Fruit fly (Drosophila melanogaster) whole organism, embryonic: ENCODE results near the gene Eig71Ec.

Experiments
- Ada2b ChIP-seq: fragments of 200-800 bp; sonication (Bioruptor generic); IDR thresholded peaks from 2 replicates; pipeline ENCODE4 v1.3.6; 2022; ENCODE audit warnings: missing biosample characterization, missing genetic modification characterization
- B-H1 ChIP-seq: fragments of 200-800 bp; sonication (Bioruptor generic); IDR thresholded peaks from 3 replicates; pipeline ENCODE4 v1.3.6; 2022; ENCODE audit warnings: missing biosample characterization, missing genetic modification characterization
- CG10462 ChIP-seq: fragments of 200-800 bp; sonication (Bioruptor generic); optimal IDR thresholded peaks from 2 replicates; lab custom pipeline; 2016; ENCODE audit warnings: missing biosample characterization, missing genetic modification characterization
- CG12299 ChIP-seq: fragments of 200-800 bp; sonication (Bioruptor generic); optimal IDR thresholded peaks from 2 replicates; lab custom pipeline; 2018; ENCODE audit warnings: missing biosample characterization, mild to moderate bottlenecking, missing genetic modification characterization
- CG12391 ChIP-seq: fragments of 200-800 bp; sonication (Bioruptor generic); optimal IDR thresholded peaks from 3 replicates; lab custom pipeline; 2018; ENCODE audit warnings: missing biosample characterization, mild to moderate bottlenecking, missing genetic modification characterization, moderate library complexity
- CG14014 ChIP-seq: fragments of 200-800 bp; sonication (Bioruptor generic); IDR thresholded peaks from 2 replicates; pipeline ENCODE4 v1.3.6; 2022; ENCODE audit warnings: missing biosample characterization, missing genetic modification characterization
- CG14710 ChIP-seq: fragments of 200-800 bp; sonication (Bioruptor generic); optimal IDR thresholded peaks from 3 replicates; lab custom pipeline; 2019; ENCODE audit warnings: missing biosample characterization, mild to moderate bottlenecking, missing genetic modification characterization, moderate library complexity
- CG15269 ChIP-seq: fragments of 200-800 bp; sonication (Bioruptor generic); optimal IDR thresholded peaks from 2 replicates; lab custom pipeline; 2018; ENCODE audit warnings: missing biosample characterization, mild to moderate bottlenecking, missing genetic modification characterization, moderate library complexity
- CG17359 ChIP-seq: fragments of 200-800 bp; sonication (Bioruptor generic); optimal IDR thresholded peaks from 3 replicates; lab custom pipeline; 2018; ENCODE audit warnings: missing biosample characterization, mild to moderate bottlenecking, missing genetic modification characterization, moderate library complexity
- CG17802 ChIP-seq: fragments of 200-800 bp; sonication (Bioruptor generic); optimal IDR thresholded peaks from 2 replicates; lab custom pipeline; 2018; ENCODE audit warnings: missing biosample characterization, mild to moderate bottlenecking, missing genetic modification characterization, moderate library complexity
- CG1832 ChIP-seq: fragments of 200-800 bp; sonication (Bioruptor generic); optimal IDR thresholded peaks from 2 replicates; lab custom pipeline; 2017; ENCODE audit warnings: missing biosample characterization, mild to moderate bottlenecking, missing genetic modification characterization, inconsistent platforms
- CG2120 ChIP-seq: fragments of 200-800 bp; sonication (Bioruptor generic); optimal IDR thresholded peaks from 3 replicates; lab custom pipeline; 2016; ENCODE audit warnings: missing biosample characterization, missing genetic modification characterization
- CG2678 ChIP-seq: fragments of 200-800 bp; sonication (Bioruptor generic); optimal IDR thresholded peaks from 3 replicates; lab custom pipeline; 2019; ENCODE audit warnings: missing biosample characterization, mild to moderate bottlenecking, missing genetic modification characterization, moderate library complexity
- CG31441 ChIP-seq: fragments of 200-800 bp; sonication (Bioruptor generic); IDR thresholded peaks from 2 replicates; pipeline ENCODE4 v1.3.6; 2022; ENCODE audit warnings: missing biosample characterization, missing genetic modification characterization
- CG7556 ChIP-seq: fragments of 200-800 bp; sonication (Bioruptor generic); optimal IDR thresholded peaks from 2 replicates; lab custom pipeline; 2017; ENCODE audit warnings: missing biosample characterization, mild to moderate bottlenecking, missing genetic modification characterization
- CG7786 ChIP-seq: fragments of 200-800 bp; sonication (Bioruptor generic); optimal IDR thresholded peaks from 2 replicates; lab custom pipeline; 2016; ENCODE audit warnings: missing biosample characterization, missing genetic modification characterization
- CG7839 ChIP-seq: fragments of 200-800 bp; sonication (Bioruptor generic); optimal IDR thresholded peaks from 3 replicates; lab custom pipeline; 2018; ENCODE audit warnings: missing biosample characterization, mild to moderate bottlenecking, missing genetic modification characterization, moderate library complexity
- CG8924 ChIP-seq: fragments of 200-800 bp; optimal IDR thresholded peaks from 3 replicates; lab custom pipeline; 2019; ENCODE audit warnings: missing biosample characterization, mild to moderate bottlenecking, missing genetic modification characterization, moderate library complexity
- CG8944 ChIP-seq: fragments of 200-800 bp; sonication (Bioruptor generic); optimal IDR thresholded peaks from 3 replicates; lab custom pipeline; 2016; ENCODE audit warnings: missing biosample characterization, missing genetic modification characterization
- CG9727 ChIP-seq: fragments of 200-800 bp; sonication (Bioruptor generic); optimal IDR thresholded peaks from 3 replicates; lab custom pipeline; 2017; ENCODE audit warnings: missing biosample characterization, mild to moderate bottlenecking, missing genetic modification characterization
- CG9797 ChIP-seq: fragments of 200-800 bp; sonication (Bioruptor generic); optimal IDR thresholded peaks from 3 replicates; lab custom pipeline; 2018; ENCODE audit warnings: missing biosample characterization, mild to moderate bottlenecking, missing genetic modification characterization
- Hr3 ChIP-seq: fragments of 200-800 bp; sonication (Bioruptor generic); optimal IDR thresholded peaks from 3 replicates; lab custom pipeline; 2016; ENCODE audit warnings: missing biosample characterization, missing genetic modification characterization
- Hr51 ChIP-seq, 2 experiments: fragments of 200-800 bp; sonication (Bioruptor generic); optimal IDR thresholded peaks; 2 replicates in 1 of 2; 3 replicates in 1 of 2; lab custom pipeline; 2016 to 2018; ENCODE audit warnings: missing biosample characterization in 2 of 2, missing genetic modification characterization in 2 of 2, mild to moderate bottlenecking in 1 of 2, moderate library complexity in 1 of 2
- Med ChIP-seq: fragments of 200-800 bp; sonication (Bioruptor generic); peaks from one replicate; lab custom pipeline; 2016; ENCODE audit warnings: missing biosample characterization, missing genetic modification characterization, mild to moderate bottlenecking, inconsistent platforms, moderate library complexity
- Optix ChIP-seq: fragments of 200-800 bp; sonication (Bioruptor generic); IDR thresholded peaks from 3 replicates; pipeline ENCODE4 v1.3.6; 2022; ENCODE audit warnings: missing biosample characterization, missing genetic modification characterization
- Sox102F ChIP-seq: fragments of 200-800 bp; sonication (Bioruptor generic); optimal IDR thresholded peaks from 2 replicates; lab custom pipeline; 2018; ENCODE audit warnings: missing biosample characterization, mild to moderate bottlenecking, missing genetic modification characterization, moderate library complexity
- Ssrp ChIP-seq: fragments of 200-800 bp; sonication (Bioruptor generic); optimal IDR thresholded peaks from 2 replicates; lab custom pipeline; 2018; ENCODE audit warnings: missing biosample characterization, mild to moderate bottlenecking, missing genetic modification characterization, moderate library complexity
- Stat92E ChIP-seq, 3 experiments: fragments of >200 bp in 2 of 3; fragments of 200-800 bp in 1 of 3; sonication (Bioruptor generic) in 1 of 3; optimal IDR thresholded peaks; 2 replicates each; lab custom pipeline; 2017 to 2019; ENCODE audit warnings: missing biosample characterization in 3 of 3, missing genetic modification characterization in 3 of 3, mild to moderate bottlenecking in 1 of 3, moderate library complexity in 1 of 3
- Xrp1 ChIP-seq: fragments of 200-800 bp; sonication (Bioruptor generic); IDR thresholded peaks from 2 replicates; pipeline ENCODE4 v1.3.6; 2022; ENCODE audit warnings: missing biosample characterization, missing genetic modification characterization
- ato ChIP-seq: fragments of 200-800 bp; sonication (Bioruptor generic); IDR thresholded peaks from 2 replicates; pipeline ENCODE4 v1.3.6; 2022; ENCODE audit warnings: missing biosample characterization, missing genetic modification characterization; ENCODE audit not compliant: partially characterized antibody
- az2 ChIP-seq: fragments of 200-800 bp; sonication (Bioruptor generic); optimal IDR thresholded peaks from 3 replicates; lab custom pipeline; 2016; ENCODE audit warnings: missing biosample characterization, missing genetic modification characterization
- bsh ChIP-seq, 2 experiments: fragments of 200-800 bp; sonication (Bioruptor generic); optimal IDR thresholded peaks; 2 replicates each; lab custom pipeline; 2017 to 2018; ENCODE audit warnings: mild to moderate bottlenecking in 2 of 2, missing biosample characterization in 2 of 2, missing genetic modification characterization in 2 of 2, moderate library complexity in 1 of 2
- cas ChIP-seq: fragments of 200-800 bp; sonication (Bioruptor generic); IDR thresholded peaks from 2 replicates; pipeline ENCODE4 v1.3.6; 2022; ENCODE audit warnings: missing biosample characterization, missing genetic modification characterization
- chn ChIP-seq: fragments of 200-800 bp; sonication (Bioruptor generic); optimal IDR thresholded peaks from 2 replicates; lab custom pipeline; 2016; ENCODE audit warnings: missing biosample characterization, missing genetic modification characterization
- dati ChIP-seq: fragments of 200-800 bp; sonication (Bioruptor generic); IDR thresholded peaks from 2 replicates; pipeline ENCODE4 v1.3.6; 2022; ENCODE audit warnings: missing biosample characterization, missing genetic modification characterization
- dmrt99B ChIP-seq: fragments of 200-800 bp; sonication (Bioruptor generic); optimal IDR thresholded peaks from 2 replicates; lab custom pipeline; 2018; ENCODE audit warnings: missing biosample characterization, mild to moderate bottlenecking, missing genetic modification characterization, moderate library complexity
- en ChIP-seq: fragments of 200-800 bp; sonication (Bioruptor generic); optimal IDR thresholded peaks from 2 replicates; lab custom pipeline; 2016; ENCODE audit warnings: missing biosample characterization, missing genetic modification characterization
- gem ChIP-seq: fragments of 200-800 bp; sonication (Bioruptor generic); optimal IDR thresholded peaks from 2 replicates; lab custom pipeline; 2019; ENCODE audit warnings: missing biosample characterization, mild to moderate bottlenecking, missing genetic modification characterization, moderate library complexity
- grau ChIP-seq: fragments of 200-800 bp; optimal IDR thresholded peaks from 3 replicates; lab custom pipeline; 2019; ENCODE audit warnings: missing biosample characterization, mild to moderate bottlenecking, missing genetic modification characterization, moderate library complexity
- hkb ChIP-seq, 2 experiments: fragments of 200-800 bp in 1 of 2; fragments of >200 bp in 1 of 2; sonication (Bioruptor generic) in 1 of 2; IDR thresholded peaks in 1 of 2; optimal IDR thresholded peaks in 1 of 2; 2 replicates each; pipeline versions ENCODE4 v1.3.6 to Lab custom; 2017 to 2022; ENCODE audit warnings: missing biosample characterization in 1 of 2, missing genetic modification characterization in 1 of 2
- ind ChIP-seq: fragments of 200-800 bp; sonication (Bioruptor generic); optimal IDR thresholded peaks from 3 replicates; lab custom pipeline; 2016; ENCODE audit warnings: missing biosample characterization, missing genetic modification characterization
- inv ChIP-seq: fragments of 200-800 bp; sonication (Bioruptor generic); IDR thresholded peaks from 2 replicates; pipeline ENCODE4 v1.3.6; 2022; ENCODE audit warnings: missing biosample characterization, missing genetic modification characterization; ENCODE audit not compliant: partially characterized antibody
- kni ChIP-seq: fragments of 200-800 bp; sonication (Bioruptor generic); optimal IDR thresholded peaks from 3 replicates; lab custom pipeline; 2017; ENCODE audit warnings: mild to moderate bottlenecking, missing biosample characterization, missing genetic modification reagents, missing genetic modification characterization
- mld ChIP-seq: fragments of 200-800 bp; sonication (Bioruptor generic); IDR thresholded peaks from 3 replicates; pipeline ENCODE4 v1.3.6; 2022; ENCODE audit warnings: missing biosample characterization, missing genetic modification characterization; ENCODE audit not compliant: partially characterized antibody
- row ChIP-seq: fragments of 200-800 bp; sonication (Bioruptor generic); IDR thresholded peaks from 3 replicates; pipeline ENCODE4 v1.3.6; 2022; ENCODE audit warnings: missing biosample characterization, missing genetic modification characterization
- sens-2 ChIP-seq: fragments of 200-800 bp; sonication (Bioruptor generic); IDR thresholded peaks from 2 replicates; pipeline ENCODE4 v1.3.6; 2022; ENCODE audit warnings: missing biosample characterization, missing genetic modification characterization
- sim ChIP-seq: fragments of 200-800 bp; sonication (Bioruptor generic); IDR thresholded peaks from 2 replicates; pipeline ENCODE4 v1.3.6; 2022; ENCODE audit warnings: missing biosample characterization, missing genetic modification characterization
- wor ChIP-seq: fragments of 200-800 bp; sonication (Bioruptor generic); IDR thresholded peaks from 2 replicates; pipeline ENCODE4 v1.3.6; 2022; ENCODE audit warnings: missing biosample characterization, missing genetic modification characterization
- zfh1 ChIP-seq: fragments of 200-800 bp; sonication (Bioruptor generic); IDR thresholded peaks from 3 replicates; pipeline ENCODE4 v1.3.6; 2022; ENCODE audit warnings: missing biosample characterization, missing genetic modification characterization

Gene Eig71Ec

dm6 chr3L:15677662-15678061 lies 25.6 kb upstream of the Eig71Ec start:
- TF ChIP-seq Ada2b (0 out of 2 replicates have a peak, but pooled peaks have one; percentile 14), CG12299 (tag; lab: Kevin White, UChicago) (no peak), CG15269 (tag; lab: Kevin White, UChicago) (peak; percentile 12), CG17802 (tag; lab: Kevin White, UChicago) (no peak), Optix (GFP tag; lab: Robert Waterston, UW) (no peak), sim (GFP tag; lab: Robert Waterston, UW) (no peak), bsh (GFP tag; optimal IDR thresholded peaks at IDR 0.05; lab: Kevin White, UChicago) (peak in 1 of 2 experiments; percentile 33), zfh1 (GFP tag; lab: Robert Waterston, UW) (0 out of 3 replicates have a peak, but pooled peaks have one; percentile 1), CG2120 (peak; percentile 18), en (GFP tag; lab: Kevin White, UChicago) (no peak), row (GFP tag; lab: Robert Waterston, UW) (peak; percentile 46; the same call in 2 of the 3 replicates), Sox102F (GFP tag; lab: Kevin White, UChicago) (peak; percentile 32), CG7556 (GFP tag; lab: Kevin White, UChicago) (peak; percentile 8), ato (GFP tag; lab: Robert Waterston, UW) (no peak), Stat92E (GFP tag; optimal IDR thresholded peaks at IDR 0.05; lab: Kevin White, UChicago) (no peak), Ssrp (peak; percentile 22), CG7839 (tag; lab: Kevin White, UChicago) (peak; percentile 29), CG8924 (peak; percentile 1), kni (GFP tag; lab: Kevin White, UChicago) (no peak), Med (GFP tag; lab: Kevin White, UChicago) (peak; percentile 37), CG7786 (GFP tag; lab: Kevin White, UChicago) (no peak), cas (GFP tag; lab: Robert Waterston, UW) (no peak), inv (GFP tag; lab: Robert Waterston, UW) (no peak), chn (GFP tag; lab: Kevin White, UChicago) (no peak), dmrt99B (tag; lab: Kevin White, UChicago) (peak; percentile 1), CG31441 (0 out of 2 replicates have a peak, but pooled peaks have one; percentile 12), dati (GFP tag; lab: Robert Waterston, UW) (no peak), CG14014 (GFP tag; lab: Robert Waterston, UW) (0 out of 2 replicates have a peak, but pooled peaks have one; percentile 34), wor (GFP tag; lab: Robert Waterston, UW) (no peak), gem (tag; lab: Kevin White, UChicago) (peak; percentile 44), ind (GFP tag; lab: Kevin White, UChicago) (peak; percentile 6), hkb (optimal IDR thresholded peaks at IDR 0.05; lab: Kevin White, UChicago) (no peak), hkb (GFP tag; IDR thresholded peaks at IDR 0.05; lab: Robert Waterston, UW) (no peak), CG8944 (GFP tag; lab: Kevin White, UChicago) (no peak), Hr3 (GFP tag; lab: Kevin White, UChicago) (no peak), az2 (GFP tag; lab: Kevin White, UChicago) (peak; percentile 4), CG9727 (GFP tag; lab: Kevin White, UChicago) (no peak), CG10462 (GFP tag; lab: Kevin White, UChicago) (no peak), CG2678 (peak; percentile 33), CG9797 (GFP tag; lab: Kevin White, UChicago) (no peak), Hr51 (GFP tag; optimal IDR thresholded peaks at IDR 0.05; lab: Kevin White, UChicago) (peak in 1 of 2 experiments; percentile 10), B-H1 (GFP tag; lab: Robert Waterston, UW) (no peak), Xrp1 (GFP tag; lab: Robert Waterston, UW) (0 out of 2 replicates have a peak, but pooled peaks have one; percentile 21), CG1832 (no peak), mld (GFP tag; lab: Robert Waterston, UW) (no peak), CG12391 (tag; lab: Kevin White, UChicago) (peak; percentile 9), CG17359 (tag; lab: Kevin White, UChicago) (peak; percentile 30), CG14710 (tag; lab: Kevin White, UChicago) (peak; percentile 6), grau (tag; lab: Kevin White, UChicago) (peak; percentile 18), sens-2 (no peak)
